Worm (Caenorhabditis elegans) whole organism, young adult: ENCODE results near the gene gid-8.

ENCODE experiments used
- B0261.1 ChIP-seq: sonication (generic microtip); optimal IDR thresholded peaks from 2 replicates; lab custom pipeline; 2016; ENCODE audit warnings: mild to moderate bottlenecking, missing genetic modification characterization, moderate library complexity, missing compliant biosample characterization
- C06A6.2 ChIP-seq: fragments of 200-800 bp; sonication (Bioruptor generic); conservative IDR thresholded peaks from 2 replicates; pipeline ENCODE4 v1.3.6; 2022; ENCODE audit warnings: missing genetic modification characterization, missing compliant biosample characterization
- C17E4.6 ChIP-seq: fragments of 200-800 bp; sonication (Bioruptor generic); IDR thresholded peaks from 2 replicates; pipeline ENCODE4 v1.3.6; 2022; ENCODE audit warnings: missing genetic modification reagents, missing genetic modification characterization, missing compliant biosample characterization
- F22D6.2 ChIP-seq: sonication (generic microtip); optimal IDR thresholded peaks from 2 replicates; lab custom pipeline; 2016; ENCODE audit warnings: mild to moderate bottlenecking, missing genetic modification characterization, missing compliant biosample characterization
- F37B4.10 ChIP-seq: fragments of 200-800 bp; sonication (Bioruptor generic); IDR thresholded peaks from 2 replicates; pipeline ENCODE4 v1.3.6; 2022; ENCODE audit warnings: missing genetic modification characterization, missing compliant biosample characterization
- F39B2.1 ChIP-seq: fragments of 200-800 bp; sonication (Bioruptor generic); IDR thresholded peaks from 2 replicates; pipeline ENCODE4 v1.3.6; 2022; ENCODE audit warnings: missing genetic modification reagents, missing genetic modification characterization, missing compliant biosample characterization
- F57A8.1 ChIP-seq: fragments of 200-800 bp; sonication (Bioruptor generic); optimal IDR thresholded peaks from 2 replicates; lab custom pipeline; 2018; ENCODE audit warnings: mild to moderate bottlenecking, missing genetic modification characterization, moderate library complexity, missing compliant biosample characterization
- K11D2.4 ChIP-seq: fragments of 200-800 bp; sonication (Bioruptor generic); IDR thresholded peaks from 2 replicates; pipeline ENCODE4 v1.3.6; 2022; ENCODE audit warnings: missing genetic modification reagents, missing genetic modification characterization, missing compliant biosample characterization
- K12H6.12 ChIP-seq: fragments of 200-800 bp; sonication (Bioruptor generic); optimal IDR thresholded peaks from 2 replicates; lab custom pipeline; 2018; ENCODE audit warnings: mild to moderate bottlenecking, missing genetic modification characterization, missing compliant biosample characterization
- T26A5.8 ChIP-seq: sonication (generic microtip); optimal IDR thresholded peaks from 2 replicates; lab custom pipeline; 2016; ENCODE audit warnings: missing genetic modification characterization, missing compliant biosample characterization
- Y53F4B.3 ChIP-seq: fragments of 200-800 bp; sonication (Bioruptor generic); IDR thresholded peaks from 2 replicates; pipeline ENCODE4 v1.3.6; 2022; ENCODE audit warnings: missing genetic modification reagents, missing genetic modification characterization, missing compliant biosample characterization
- Y67H2A.10 ChIP-seq: fragments of 200-800 bp; sonication (Bioruptor generic); conservative IDR thresholded peaks from 2 replicates; pipeline ENCODE4 v1.3.6; 2022; ENCODE audit warnings: missing genetic modification reagents, missing genetic modification characterization, missing compliant biosample characterization
- atf-7 ChIP-seq: sonication (generic microtip); optimal IDR thresholded peaks from 2 replicates; lab custom pipeline; 2017; ENCODE audit warnings: mild to moderate bottlenecking, missing genetic modification characterization, missing compliant biosample characterization
- attf-5 ChIP-seq: fragments of 200-800 bp; sonication (Bioruptor generic); optimal IDR thresholded peaks from 2 replicates; lab custom pipeline; 2018; ENCODE audit warnings: mild to moderate bottlenecking, missing genetic modification characterization, missing compliant biosample characterization
- bed-1 ChIP-seq: fragments of 200-800 bp; sonication (Bioruptor generic); IDR thresholded peaks from 2 replicates; pipeline ENCODE4 v1.3.6; 2022; ENCODE audit warnings: missing genetic modification reagents, missing genetic modification characterization, missing compliant biosample characterization
- ccch-3 ChIP-seq: fragments of 200-800 bp; sonication (Bioruptor generic); optimal IDR thresholded peaks from 2 replicates; lab custom pipeline; 2018; ENCODE audit warnings: mild to moderate bottlenecking, missing genetic modification characterization, missing compliant biosample characterization
- cebp-1 ChIP-seq, 2 experiments: fragments of 200-800 bp in 1 of 2; sonication (Bioruptor generic) in 1 of 2; sonication (generic microtip) in 1 of 2; IDR thresholded peaks in 1 of 2; optimal IDR thresholded peaks in 1 of 2; 2 replicates each; pipeline versions ENCODE4 v1.3.6 to Lab custom; 2017 to 2022; ENCODE audit warnings: missing compliant biosample characterization in 2 of 2, missing genetic modification characterization in 2 of 2, mild to moderate bottlenecking in 1 of 2, missing genetic modification reagents in 1 of 2, moderate library complexity in 1 of 2
- cebp-2 ChIP-seq: fragments of 200-800 bp; sonication (Bioruptor generic); IDR thresholded peaks from 2 replicates; pipeline ENCODE4 v1.3.6; 2022; ENCODE audit warnings: missing genetic modification characterization, missing compliant biosample characterization
- ceh-27 ChIP-seq: fragments of 200-800 bp; sonication (Bioruptor generic); optimal IDR thresholded peaks from 2 replicates; lab custom pipeline; 2018; ENCODE audit warnings: mild to moderate bottlenecking, missing genetic modification characterization, moderate library complexity, missing compliant biosample characterization
- ceh-79 ChIP-seq: sonication (generic microtip); optimal IDR thresholded peaks from 2 replicates; lab custom pipeline; 2017; ENCODE audit warnings: mild to moderate bottlenecking, missing genetic modification characterization, missing compliant biosample characterization
- egrh-3 ChIP-seq: fragments of 200-800 bp; sonication (Bioruptor generic); IDR thresholded peaks from 2 replicates; pipeline ENCODE4 v1.3.6; 2022; ENCODE audit warnings: missing genetic modification reagents, missing genetic modification characterization, missing compliant biosample characterization
- fkh-3 ChIP-seq: sonication (generic microtip); optimal IDR thresholded peaks from 2 replicates; lab custom pipeline; 2016; ENCODE audit warnings: mild to moderate bottlenecking, missing genetic modification characterization, missing compliant biosample characterization
- hmg-1.2 ChIP-seq: fragments of 200-800 bp; sonication (Bioruptor generic); IDR thresholded peaks from 2 replicates; pipeline ENCODE4 v1.3.6; 2022; ENCODE audit warnings: missing genetic modification reagents, missing genetic modification characterization, missing compliant biosample characterization
- hsf-1 ChIP-seq: fragments of 200-800 bp; sonication (Bioruptor generic); IDR thresholded peaks from 2 replicates; pipeline ENCODE4 v1.3.6; 2022; ENCODE audit warnings: missing genetic modification reagents, missing genetic modification characterization, missing compliant biosample characterization
- lin-40 ChIP-seq: sonication (generic microtip); optimal IDR thresholded peaks from 2 replicates; lab custom pipeline; 2016; ENCODE audit warnings: missing genetic modification characterization, mild to moderate bottlenecking, missing compliant biosample characterization, missing genotype, missing genetic modification reagents
- mxl-1 ChIP-seq: sonication (generic microtip); optimal IDR thresholded peaks from 2 replicates; lab custom pipeline; 2016; ENCODE audit warnings: missing genetic modification characterization, missing compliant biosample characterization
- nhr-120 ChIP-seq: fragments of 200-800 bp; sonication (Bioruptor generic); IDR thresholded peaks from 2 replicates; pipeline ENCODE4 v1.3.6; 2022; ENCODE audit warnings: missing genetic modification characterization, missing compliant biosample characterization
- nhr-179 ChIP-seq: sonication (generic microtip); optimal IDR thresholded peaks from 2 replicates; lab custom pipeline; 2016; ENCODE audit warnings: mild to moderate bottlenecking, missing genetic modification characterization, missing compliant biosample characterization
- nhr-80 ChIP-seq: sonication (generic microtip); optimal IDR thresholded peaks from 2 replicates; lab custom pipeline; 2016; ENCODE audit warnings: missing genetic modification characterization, missing compliant biosample characterization
- nhr-90 ChIP-seq: sonication (generic microtip); optimal IDR thresholded peaks from 2 replicates; lab custom pipeline; 2016; ENCODE audit warnings: missing genotype, mild to moderate bottlenecking, missing genetic modification characterization, missing compliant biosample characterization
- rec-8 ChIP-seq, 2 experiments: sonication (generic microtip); optimal IDR thresholded peaks; 2 replicates each; lab custom pipeline; 2016; ENCODE audit warnings: mild to moderate bottlenecking in 2 of 2, missing genetic modification characterization in 2 of 2, missing genetic modification reagents in 2 of 2, missing genotype in 2 of 2, missing biosample characterization in 1 of 2, missing compliant biosample characterization in 1 of 2, moderate library complexity in 1 of 2
- rpc-1 ChIP-seq, 2 experiments: fragments of 150-350 bp in 1 of 2; sonication (generic microtip) in 1 of 2; optimal IDR thresholded peaks; 2 replicates each; lab custom pipeline; 2014 to 2018; ENCODE audit warnings: missing biosample characterization in 1 of 2, missing genetic modification characterization in 1 of 2, missing genetic modification reagents in 1 of 2, missing genotype in 1 of 2
- snpc-1.1 ChIP-seq: sonication (generic microtip); optimal IDR thresholded peaks from 2 replicates; lab custom pipeline; 2017; ENCODE audit warnings: missing genetic modification characterization, mild to moderate bottlenecking, missing compliant biosample characterization, antibody characterized with exemption, moderate library complexity, missing genotype, missing genetic modification reagents; ENCODE audit not compliant: insufficient read depth
- snpc-3.4 ChIP-seq: sonication (generic microtip); optimal IDR thresholded peaks from 2 replicates; lab custom pipeline; 2017; ENCODE audit warnings: missing genetic modification characterization, mild to moderate bottlenecking, missing compliant biosample characterization, antibody characterized with exemption, moderate library complexity, missing genotype, missing genetic modification reagents
- somi-1 ChIP-seq: fragments of 200-800 bp; sonication (Bioruptor generic); optimal IDR thresholded peaks from 2 replicates; lab custom pipeline; 2018; ENCODE audit warnings: mild to moderate bottlenecking, missing genetic modification characterization, missing compliant biosample characterization
- xnd-1 ChIP-seq: sonication (generic microtip); optimal IDR thresholded peaks from 2 replicates; lab custom pipeline; 2016; ENCODE audit warnings: missing genotype, missing genetic modification reagents, missing genetic modification characterization, missing compliant biosample characterization
- zfh-2 ChIP-seq: fragments of 200-800 bp; sonication (Bioruptor generic); conservative IDR thresholded peaks from 2 replicates; pipeline ENCODE4 v1.3.6; 2022; ENCODE audit warnings: missing genetic modification reagents, missing genetic modification characterization, missing compliant biosample characterization
- ztf-22 ChIP-seq: fragments of 200-800 bp; sonication (Bioruptor generic); optimal IDR thresholded peaks from 2 replicates; lab custom pipeline; 2018; ENCODE audit warnings: mild to moderate bottlenecking, missing genetic modification characterization, moderate library complexity, missing compliant biosample characterization

The gid-8 gene

DNA sequence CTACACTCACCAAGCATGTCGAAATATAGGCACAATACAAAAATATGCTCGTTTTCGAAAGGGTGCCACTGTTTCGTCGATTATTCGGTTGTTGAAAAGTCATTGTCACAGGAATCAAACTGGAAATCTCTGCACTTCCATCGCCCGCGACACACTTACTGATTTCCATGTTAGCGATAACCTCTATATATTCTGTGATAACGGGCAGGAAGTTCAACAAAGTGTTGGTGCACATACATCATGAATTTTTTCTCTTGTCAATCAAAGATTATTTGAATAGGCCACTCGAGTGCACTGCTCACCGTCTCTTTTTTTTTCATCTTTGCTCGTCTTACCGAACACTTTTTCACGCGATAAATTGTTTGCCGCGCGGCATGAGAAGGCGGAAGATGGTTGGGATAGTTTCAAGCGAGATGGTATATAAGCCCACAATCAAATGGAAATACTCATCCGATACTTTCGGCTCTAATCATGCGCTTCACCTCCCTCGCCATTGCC lies 3.0 kb upstream of the gid-8 start, which contains the start of the genes fpn-1.2 and pqn-54:
fpn-1.2 (minus strand) TSS at position 157 of the 498 bp plus-strand sequence.
pqn-54 (plus strand) TSS at position 448 of the 498 bp plus-strand sequence.
- no peak for TF ChIP-seq F37B4.10 (GFP tag; lab: Robert Waterston, UW)
- TF ChIP-seq atf-7 (tag; lab: Kevin White, UChicago), result peak; percentile 9
- TF ChIP-seq nhr-80 (tag; lab: Kevin White, UChicago), result peak; percentile 87
- TF ChIP-seq, all 124 proteins: peak for 2

DNA sequence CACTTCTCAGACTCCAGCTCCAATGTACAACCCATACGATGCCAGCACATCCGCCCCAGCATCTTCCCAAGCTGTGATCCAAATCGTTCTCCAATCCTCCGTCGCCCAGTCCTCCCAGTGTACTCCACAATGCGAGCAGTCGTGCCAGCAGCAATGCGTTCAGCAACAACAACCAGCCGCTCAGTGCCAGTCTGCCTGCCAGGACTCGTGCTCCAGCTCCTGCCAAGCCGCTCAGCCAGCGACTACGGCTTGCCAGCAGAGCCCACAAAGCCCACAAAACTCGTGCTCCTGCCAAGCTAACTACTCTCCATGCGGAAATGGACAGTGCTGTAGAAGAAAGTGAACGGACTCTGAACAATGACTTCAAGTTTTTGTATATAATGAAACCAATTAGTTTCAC lies 1.6 kb upstream of the gid-8 start:
- TF ChIP-seq F37B4.10 (GFP tag; lab: Robert Waterston, UW), result 0 out of 2 replicates have a peak, but pooled peaks have one; percentile 18
- TF ChIP-seq mxl-1 (tag; lab: Kevin White, UChicago), result no peak
- peak; percentile 39 for TF ChIP-seq fkh-3 (tag; lab: Kevin White, UChicago)
- no peak for TF ChIP-seq F57A8.1 (GFP tag; lab: Kevin White, UChicago)
- TF ChIP-seq zfh-2 (GFP tag; lab: Robert Waterston, UW), result peak; percentile 81
- TF ChIP-seq hsf-1, result no peak; the same call in 1 of the 2 replicates
- peak; percentile 81 for TF ChIP-seq egrh-3 (GFP tag; lab: Robert Waterston, UW)
- TF ChIP-seq B0261.1 (tag; lab: Kevin White, UChicago), result no peak
- TF ChIP-seq xnd-1 (tag; lab: Kevin White, UChicago), result no peak
- TF ChIP-seq C17E4.6 (GFP tag; lab: Robert Waterston, UW), result no peak
- no peak for TF ChIP-seq T26A5.8 (tag; lab: Kevin White, UChicago)
- no peak for TF ChIP-seq F22D6.2 (tag; lab: Kevin White, UChicago)
- TF ChIP-seq attf-5 (GFP tag; lab: Kevin White, UChicago), result no peak
- no peak for TF ChIP-seq ztf-22
- no peak for TF ChIP-seq nhr-90

DNA sequence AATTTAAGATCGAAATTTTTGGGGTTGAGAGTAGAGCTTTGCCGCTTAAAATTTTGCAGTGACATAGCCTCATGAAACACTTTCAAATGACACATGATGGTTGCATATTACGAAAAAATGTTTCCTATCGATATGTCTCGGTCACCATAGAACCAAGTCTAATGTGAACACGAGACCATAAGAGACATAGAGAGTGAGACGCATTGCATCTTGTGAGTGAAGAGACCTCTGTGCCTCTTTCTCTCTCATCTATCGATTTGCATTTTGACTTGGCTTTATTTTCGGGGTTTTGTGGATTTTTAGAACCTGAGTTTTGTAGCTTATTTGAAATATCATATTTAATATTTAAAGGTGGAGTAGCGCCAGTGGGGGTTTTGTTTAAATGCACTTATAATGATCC lies 595 bp upstream of the gid-8 start:
- TF ChIP-seq cebp-2 (GFP tag; lab: Robert Waterston, UW) (no peak), Y67H2A.10 (GFP tag; lab: Robert Waterston, UW) (no peak), bed-1 (no peak), hmg-1.2 (GFP tag; lab: Robert Waterston, UW) (peak; percentile 34; the same call in 1 of the 2 replicates), snpc-1.1 (tag; lab: Kevin White, UChicago) (no peak), nhr-80 (tag; lab: Kevin White, UChicago) (peak; percentile 43), attf-5 (GFP tag; lab: Kevin White, UChicago) (peak; percentile 58), rec-8 (tag; optimal IDR thresholded peaks at IDR 0.05; lab: Kevin White, UChicago) (no peak), cebp-1 (GFP tag; IDR thresholded peaks at IDR 0.05; lab: Robert Waterston, UW) (no peak), cebp-1 (tag; optimal IDR thresholded peaks at IDR 0.05; lab: Kevin White, UChicago) (peak; percentile 65)

DNA sequence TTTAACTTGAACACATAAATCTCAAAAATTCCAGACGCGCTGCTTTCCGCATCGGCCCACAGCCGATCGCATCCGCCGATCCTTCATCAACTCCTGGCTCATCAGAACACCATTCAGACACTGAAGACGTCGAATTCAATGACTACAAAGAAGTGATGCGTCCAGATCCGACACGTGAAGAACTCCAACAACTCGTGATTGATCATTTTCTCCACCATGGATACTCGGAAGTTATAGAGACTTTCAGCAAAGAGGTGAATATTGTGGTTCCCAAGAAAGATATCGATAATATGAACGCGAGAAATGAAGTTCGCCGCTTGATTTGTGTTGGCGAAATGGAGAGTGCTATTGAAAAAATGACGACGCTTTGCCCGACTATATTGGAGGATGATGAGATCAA lies 1.4 kb downstream of the gid-8 start:
- no peak for TF ChIP-seq K12H6.12 (tag; lab: Kevin White, UChicago)
- TF ChIP-seq rpc-1 (optimal IDR thresholded peaks at IDR 0.05; lab: Kevin White, UChicago), result no peak
- TF ChIP-seq rpc-1 (tag; optimal IDR thresholded peaks at IDR 0.05; lab: Kevin White, UChicago), result no peak
- TF ChIP-seq ccch-3 (GFP tag; lab: Kevin White, UChicago), result no peak

DNA sequence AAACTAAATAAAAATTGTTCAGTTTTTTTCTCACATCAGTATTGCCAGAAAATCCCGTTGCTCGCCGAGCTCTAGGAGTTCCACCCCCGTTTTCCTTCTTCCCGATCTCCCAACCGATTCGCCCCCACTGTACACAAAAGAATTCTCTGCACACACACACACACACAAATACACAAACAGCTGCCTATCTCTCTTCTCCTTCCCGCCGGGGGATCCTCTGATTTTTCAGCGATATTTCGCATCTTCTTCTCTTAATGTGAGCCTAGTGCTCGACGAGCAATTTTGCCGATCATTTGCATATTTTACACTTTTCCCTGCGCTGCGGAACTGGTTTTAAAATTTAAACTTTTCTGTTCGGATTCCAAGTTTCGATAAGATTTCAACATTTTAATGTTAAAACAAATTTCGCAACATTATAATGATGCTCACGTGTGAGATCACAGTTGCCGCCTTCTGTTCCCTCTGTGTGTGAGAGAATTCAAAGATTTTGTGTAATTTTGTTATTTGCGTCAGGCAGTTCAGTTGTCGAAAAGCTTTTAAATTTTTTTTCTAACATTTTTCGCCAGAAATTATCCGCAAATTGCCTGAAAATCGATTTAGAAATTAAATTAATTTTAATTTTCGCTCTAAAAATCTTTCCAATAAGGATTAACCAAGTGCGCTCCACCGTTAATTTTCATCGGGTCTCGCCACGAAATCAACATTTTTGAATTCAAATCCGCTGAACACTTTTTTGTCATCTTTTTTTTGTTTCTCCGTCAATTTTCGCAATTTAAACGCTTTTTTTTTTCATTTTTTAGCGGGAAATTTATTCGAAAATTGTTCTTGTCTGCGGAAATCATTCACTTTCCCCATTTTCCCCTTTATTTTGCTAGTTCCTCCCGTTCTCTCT lies 3.8 kb downstream of the gid-8 start:
- TF ChIP-seq C06A6.2 (GFP tag; lab: Robert Waterston, UW) (no peak), Y53F4B.3 (no peak), lin-40 (tag; lab: Kevin White, UChicago) (peak; percentile 67), fkh-3 (tag; lab: Kevin White, UChicago) (no peak), ceh-79 (tag; lab: Kevin White, UChicago) (no peak), nhr-120 (no peak), somi-1 (GFP tag; lab: Kevin White, UChicago) (no peak), F39B2.1 (GFP tag; lab: Robert Waterston, UW) (no peak), snpc-3.4 (tag; lab: Kevin White, UChicago) (peak; percentile 6), K11D2.4 (no peak; the same call in 1 of the 2 replicates), ceh-27 (GFP tag; lab: Kevin White, UChicago) (no peak), nhr-179 (tag; lab: Kevin White, UChicago) (no peak)
